Fruit fly (Drosophila melanogaster): ENCODE measurements around the gene nub.

The nub gene

dm6 chr2L:12593445-12594413 is 6.3 kb downstream of the nub start (continued):
- TF ChIP-seq CG8290 (GFP tag; optimal IDR thresholded peaks at IDR 0.05): no peak
- TF ChIP-seq CG8290 (tag; optimal IDR thresholded peaks at IDR 0.05): no peak
- peak; percentile 24; the same call in 1 of the 2 replicates for TF ChIP-seq crol (GFP tag; IDR thresholded peaks at IDR 0.05)
- TF ChIP-seq CG11398 (GFP tag; optimal IDR thresholded peaks at IDR 0.05): no peak
- peak; percentile 90 for TF ChIP-seq Hey (tag; optimal IDR thresholded peaks at IDR 0.05)
- TF ChIP-seq zen (tag; optimal IDR thresholded peaks at IDR 0.05): peak; percentile 1
- peak; percentile 75 for TF ChIP-seq grn (GFP tag; optimal IDR thresholded peaks at IDR 0.05)
- TF ChIP-seq ci (GFP tag; IDR thresholded peaks at IDR 0.05): peak; percentile 35; the same call in 1 of the 3 replicates
- no peak for TF ChIP-seq Spps (tag; optimal IDR thresholded peaks at IDR 0.05)
- TF ChIP-seq CG18599 (GFP tag; optimal IDR thresholded peaks at IDR 0.05): peak; percentile 67
- TF ChIP-seq CG1024 (GFP tag; IDR thresholded peaks at IDR 0.05): no peak
- peak; percentile 67 for TF ChIP-seq CG4360 (GFP tag; IDR thresholded peaks at IDR 0.05)
- peak; percentile 40 for TF ChIP-seq gro (GFP tag; optimal IDR thresholded peaks at IDR 0.05)
- peak; percentile 59 for TF ChIP-seq Med (GFP tag)
- TF ChIP-seq CG6175 (GFP tag; IDR thresholded peaks at IDR 0.05): 0 out of 3 replicates have a peak, but pooled peaks have one; percentile 42
- TF ChIP-seq HmgZ (tag; optimal IDR thresholded peaks at IDR 0.05): peak; percentile 27

- TF ChIP-seq sens (GFP tag) (peak; percentile 52), lab (GFP tag; optimal IDR thresholded peaks at IDR 0.05) (peak; percentile 60), fd96Cb (tag; optimal IDR thresholded peaks at IDR 0.05) (no peak)
Measured at dm6 chr2L:12595774-12596173, 8.3 kb downstream of the nub start.

- TF ChIP-seq Bteb2 (GFP tag; optimal IDR thresholded peaks at IDR 0.05): no peak
- TF ChIP-seq stwl (tag; optimal IDR thresholded peaks at IDR 0.05): peak; percentile 25
Measured at dm6 chr2L:12598012-12598411, 10.6 kb downstream of the nub start.

- peak in 1 of 2 experiments; percentile 50 for TF ChIP-seq bsh (GFP tag; optimal IDR thresholded peaks at IDR 0.05)
- no peak for TF ChIP-seq CG10147 (GFP tag; optimal IDR thresholded peaks at IDR 0.05)
- no peak for TF ChIP-seq Lim3 (GFP tag; IDR thresholded peaks at IDR 0.05)
- TF ChIP-seq Usf (GFP tag; optimal IDR thresholded peaks at IDR 0.05): no peak
- no peak for TF ChIP-seq CG1233 (GFP tag; optimal IDR thresholded peaks at IDR 0.05)
- no peak for TF ChIP-seq CG9215 (GFP tag; IDR thresholded peaks at IDR 0.05)
- TF ChIP-seq crp (GFP tag; optimal IDR thresholded peaks at IDR 0.05): no peak
- TF ChIP-seq CG7372 (GFP tag; IDR thresholded peaks at IDR 0.05): no peak
- no peak for TF ChIP-seq CG31224 (GFP tag; IDR thresholded peaks at IDR 0.05)
- peak; percentile 20 for TF ChIP-seq dmrt11E (tag; optimal IDR thresholded peaks at IDR 0.05)
- TF ChIP-seq gem (tag; optimal IDR thresholded peaks at IDR 0.05): peak; percentile 16
- no peak for TF ChIP-seq inv (GFP tag; IDR thresholded peaks at IDR 0.05; ENCODE audit: partially characterized antibody)
- TF ChIP-seq Sox100B (GFP tag; optimal IDR thresholded peaks at IDR 0.05): no peak
- TF ChIP-seq ro (GFP tag; IDR thresholded peaks at IDR 0.05): no peak
- peak; percentile 40 for TF ChIP-seq nom (GFP tag; optimal IDR thresholded peaks at IDR 0.05)
- TF ChIP-seq CG15514 (GFP tag; optimal IDR thresholded peaks at IDR 0.05): no peak
- peak; percentile 47 for TF ChIP-seq CG11504 (tag; optimal IDR thresholded peaks at IDR 0.05)
- no peak for TF ChIP-seq zen (tag; optimal IDR thresholded peaks at IDR 0.05)
- TF ChIP-seq CG13624 (GFP tag; optimal IDR thresholded peaks at IDR 0.05): no peak
Measured at dm6 chr2L:12602200-12602628, 14.8 kb downstream of the nub start.
